Worm (Caenorhabditis elegans): ENCODE results near the gene Y48G9A.7.

DNA sequence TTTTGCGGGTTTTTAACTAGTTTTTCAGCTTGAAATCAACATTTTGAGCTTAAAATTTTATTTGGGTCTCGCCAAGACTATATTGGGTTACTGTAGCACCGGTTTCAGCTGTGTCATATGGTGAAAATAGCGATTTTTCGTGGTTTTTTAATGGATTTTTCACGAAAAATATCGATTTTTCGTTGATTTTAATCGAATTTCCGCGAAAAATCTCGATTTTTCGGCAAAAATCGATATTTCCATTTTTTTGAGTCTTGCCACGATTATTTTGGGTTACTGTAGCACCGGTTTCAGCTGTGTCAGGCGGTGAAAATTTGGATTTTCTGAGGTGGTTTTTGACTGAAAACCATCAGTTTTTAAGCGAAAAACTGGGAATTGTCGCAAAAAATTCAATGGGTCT, 5.0 kb downstream of the Y48G9A.7 start:
- TF ChIP-seq hlh-30 (tag; optimal IDR thresholded peaks at IDR 0.05; ENCODE audit: insufficient read depth) (no peak), set-16 (GFP tag; IDR thresholded peaks at IDR 0.05) (no peak), nhr-237 (tag; optimal IDR thresholded peaks at IDR 0.05) (no peak), ZK546.5 (tag; optimal IDR thresholded peaks at IDR 0.05) (no peak), aha-1 (tag) (no peak), nhr-102 (tag; optimal IDR thresholded peaks at IDR 0.05) (no peak), Y48G9A.11 (GFP tag; IDR thresholded peaks at IDR 0.05) (no peak), ztf-11 (tag; optimal IDR thresholded peaks at IDR 0.05) (no peak), lin-1 (GFP tag; IDR thresholded peaks at IDR 0.05) (no peak), mep-1 (tag; optimal IDR thresholded peaks at IDR 0.05) (no peak), ZK337.2 (GFP tag; IDR thresholded peaks at IDR 0.05) (no peak), daf-12 (tag; optimal IDR thresholded peaks at IDR 0.05) (no peak)

All from whole organism, L4 larva.